Fruit fly (Drosophila melanogaster) whole organism, embryonic: ENCODE results near the gene morgue.

Source experiments
- Asciz ChIP-seq: fragments of 200-800 bp; sonication (Bioruptor generic); optimal IDR thresholded peaks from 2 replicates; lab custom pipeline; 2017; ENCODE audit warnings: missing biosample characterization, mild to moderate bottlenecking, missing genetic modification characterization, missing genetic modification reagents
- CG10209 ChIP-seq: fragments of 200-800 bp; sonication (Bioruptor generic); optimal IDR thresholded peaks from 3 replicates; lab custom pipeline; 2017; ENCODE audit warnings: missing biosample characterization, mild to moderate bottlenecking, missing genetic modification characterization, missing genetic modification reagents
- CG13424 ChIP-seq: fragments of 200-800 bp; sonication (Bioruptor generic); optimal IDR thresholded peaks from 2 replicates; lab custom pipeline; 2019; ENCODE audit warnings: missing biosample characterization, mild to moderate bottlenecking, missing genetic modification characterization, moderate library complexity
- CG15601 ChIP-seq: fragments of 200-800 bp; sonication (Bioruptor generic); optimal IDR thresholded peaks from 3 replicates; lab custom pipeline; 2019; ENCODE audit warnings: missing biosample characterization, mild to moderate bottlenecking, missing genetic modification characterization, moderate library complexity
- CG17361 ChIP-seq: fragments of 200-800 bp; sonication (Bioruptor generic); IDR thresholded peaks from 3 replicates; pipeline ENCODE4 v1.3.6; 2022; ENCODE audit warnings: missing biosample characterization, missing genetic modification characterization
- CG17568 ChIP-seq: fragments of 200-800 bp; sonication (Bioruptor generic); optimal IDR thresholded peaks from 2 replicates; lab custom pipeline; 2018; ENCODE audit warnings: missing biosample characterization, mild to moderate bottlenecking, missing genetic modification characterization, moderate library complexity
- CG17829 ChIP-seq: fragments of 200-800 bp; optimal IDR thresholded peaks from 2 replicates; lab custom pipeline; 2019; ENCODE audit warnings: missing biosample characterization, mild to moderate bottlenecking, missing genetic modification characterization, moderate library complexity
- CG18476 ChIP-seq: fragments of 200-800 bp; sonication (Bioruptor generic); optimal IDR thresholded peaks from 2 replicates; lab custom pipeline; 2016; ENCODE audit warnings: missing biosample characterization, mild to moderate bottlenecking, missing genetic modification characterization
- CG2116 ChIP-seq: fragments of 200-800 bp; sonication (Bioruptor generic); optimal IDR thresholded peaks from 3 replicates; lab custom pipeline; 2018; ENCODE audit warnings: missing biosample characterization, mild to moderate bottlenecking, missing genetic modification characterization
- CG2712 ChIP-seq: fragments of 200-800 bp; optimal IDR thresholded peaks from 3 replicates; lab custom pipeline; 2019; ENCODE audit warnings: missing biosample characterization, mild to moderate bottlenecking, missing genetic modification characterization, moderate library complexity
- CG31441 ChIP-seq: fragments of 200-800 bp; sonication (Bioruptor generic); IDR thresholded peaks from 2 replicates; pipeline ENCODE4 v1.3.6; 2022; ENCODE audit warnings: missing biosample characterization, missing genetic modification characterization
- CG3281 ChIP-seq: fragments of 200-800 bp; sonication (Bioruptor generic); optimal IDR thresholded peaks from 3 replicates; lab custom pipeline; 2017; ENCODE audit warnings: missing biosample characterization, mild to moderate bottlenecking, missing genetic modification characterization
- CG34376 ChIP-seq: fragments of 200-800 bp; sonication (Bioruptor generic); optimal IDR thresholded peaks from 2 replicates; lab custom pipeline; 2018; ENCODE audit warnings: missing biosample characterization, mild to moderate bottlenecking, missing genetic modification characterization
- CG4328 ChIP-seq: fragments of 200-800 bp; sonication (Bioruptor generic); optimal IDR thresholded peaks from 3 replicates; lab custom pipeline; 2017; ENCODE audit warnings: missing biosample characterization, missing genetic modification reagents, missing genetic modification characterization
- CG6175 ChIP-seq: fragments of 200-800 bp; sonication (Bioruptor generic); IDR thresholded peaks from 3 replicates; pipeline ENCODE4 v1.3.6; 2022; ENCODE audit warnings: missing biosample characterization, missing genetic modification characterization
- CG7357 ChIP-seq: fragments of 200-800 bp; sonication (Bioruptor generic); IDR thresholded peaks from 3 replicates; pipeline ENCODE4 v1.3.6; 2022; ENCODE audit warnings: missing biosample characterization, missing genetic modification characterization
- CG7745 ChIP-seq: fragments of 200-800 bp; sonication (Bioruptor generic); optimal IDR thresholded peaks from 2 replicates; lab custom pipeline; 2018; ENCODE audit warnings: missing biosample characterization, mild to moderate bottlenecking, missing genetic modification characterization, moderate library complexity
- CG7963 ChIP-seq: fragments of 200-800 bp; sonication (Bioruptor generic); IDR thresholded peaks from 3 replicates; pipeline ENCODE4 v1.3.6; 2022; ENCODE audit warnings: missing biosample characterization, missing genetic modification characterization; ENCODE audit not compliant: partially characterized antibody
- CG8290 ChIP-seq, 3 experiments: fragments of 200-800 bp; sonication (Bioruptor generic); optimal IDR thresholded peaks; 2 replicates each; lab custom pipeline; 2016 to 2019; ENCODE audit warnings: missing biosample characterization in 3 of 3, missing genetic modification characterization in 3 of 3, mild to moderate bottlenecking in 2 of 3, moderate library complexity in 1 of 3
- CG8359 ChIP-seq: fragments of 200-800 bp; sonication (Bioruptor generic); optimal IDR thresholded peaks from 2 replicates; lab custom pipeline; 2017; ENCODE audit warnings: missing biosample characterization, mild to moderate bottlenecking, missing genetic modification characterization, borderline replicate concordance
- CG9817 ChIP-seq: fragments of 200-800 bp; sonication (Bioruptor generic); optimal IDR thresholded peaks from 2 replicates; lab custom pipeline; 2018; ENCODE audit warnings: missing biosample characterization, mild to moderate bottlenecking, missing genetic modification characterization, moderate library complexity
- Chrac-16 ChIP-seq: fragments of 200-800 bp; sonication (Bioruptor generic); optimal IDR thresholded peaks from 3 replicates; lab custom pipeline; 2016; ENCODE audit warnings: missing biosample characterization, missing genetic modification characterization
- CoRest ChIP-seq: fragments of 200-800 bp; sonication (Bioruptor generic); optimal IDR thresholded peaks from 3 replicates; lab custom pipeline; 2018; ENCODE audit warnings: missing biosample characterization, mild to moderate bottlenecking, missing genetic modification characterization, moderate library complexity
- Dip3 ChIP-seq: fragments of 200-800 bp; sonication (Bioruptor generic); optimal IDR thresholded peaks from 3 replicates; lab custom pipeline; 2016; ENCODE audit warnings: missing biosample characterization, missing genetic modification characterization
- Dp ChIP-seq: fragments of 200-800 bp; sonication (Bioruptor generic); optimal IDR thresholded peaks from 2 replicates; lab custom pipeline; 2018; ENCODE audit warnings: missing biosample characterization, mild to moderate bottlenecking, missing genetic modification characterization, moderate library complexity
- Ets97D ChIP-seq: fragments of 200-800 bp; sonication (Bioruptor generic); optimal IDR thresholded peaks from 3 replicates; lab custom pipeline; 2016; ENCODE audit warnings: missing biosample characterization, missing genetic modification characterization
- Fer2 ChIP-seq: fragments of 200-800 bp; sonication (Bioruptor generic); optimal IDR thresholded peaks from 2 replicates; lab custom pipeline; 2018; ENCODE audit warnings: missing biosample characterization, mild to moderate bottlenecking, missing genetic modification characterization, moderate library complexity
- HHEX ChIP-seq: fragments of 200-800 bp; sonication (Bioruptor generic); optimal IDR thresholded peaks from 3 replicates; lab custom pipeline; 2017; ENCODE audit warnings: missing biosample characterization, mild to moderate bottlenecking, missing genetic modification characterization, missing genetic modification reagents
- HmgZ ChIP-seq: fragments of 200-800 bp; sonication (Bioruptor generic); optimal IDR thresholded peaks from 2 replicates; lab custom pipeline; 2018; ENCODE audit warnings: missing biosample characterization, mild to moderate bottlenecking, missing genetic modification characterization
- MBD-R2 ChIP-seq: fragments of 200-800 bp; sonication (Bioruptor generic); IDR thresholded peaks from 2 replicates; pipeline ENCODE4 v1.3.6; 2022; ENCODE audit warnings: missing biosample characterization, missing genetic modification characterization
- PHDP ChIP-seq: fragments of 200-800 bp; sonication (Bioruptor generic); optimal IDR thresholded peaks from 3 replicates; lab custom pipeline; 2018; ENCODE audit warnings: missing biosample characterization, mild to moderate bottlenecking, missing genetic modification characterization, moderate library complexity
- Rx ChIP-seq: fragments of 200-800 bp; sonication (Bioruptor generic); IDR thresholded peaks from 2 replicates; pipeline ENCODE4 v1.3.6; 2022; ENCODE audit warnings: missing biosample characterization, missing genetic modification characterization
- Sin3A ChIP-seq: fragments of >200 bp; optimal IDR thresholded peaks from 2 replicates; lab custom pipeline; 2018
- Xrp1 ChIP-seq: fragments of 200-800 bp; sonication (Bioruptor generic); IDR thresholded peaks from 2 replicates; pipeline ENCODE4 v1.3.6; 2022; ENCODE audit warnings: missing biosample characterization, missing genetic modification characterization
- ac ChIP-seq: fragments of 200-800 bp; sonication (Bioruptor generic); optimal IDR thresholded peaks from 3 replicates; lab custom pipeline; 2017; ENCODE audit warnings: missing biosample characterization, mild to moderate bottlenecking, missing genetic modification characterization
- aop ChIP-seq: fragments of 200-800 bp; sonication (Bioruptor generic); IDR thresholded peaks from 2 replicates; pipeline ENCODE4 v1.3.6; 2022; ENCODE audit warnings: missing biosample characterization, missing genetic modification characterization
- bsh ChIP-seq, 2 experiments: fragments of 200-800 bp; sonication (Bioruptor generic); optimal IDR thresholded peaks; 2 replicates each; lab custom pipeline; 2017 to 2018; ENCODE audit warnings: mild to moderate bottlenecking in 2 of 2, missing biosample characterization in 2 of 2, missing genetic modification characterization in 2 of 2, moderate library complexity in 1 of 2
- dm ChIP-seq: fragments of 200-800 bp; sonication (Bioruptor generic); optimal IDR thresholded peaks from 3 replicates; lab custom pipeline; 2016; ENCODE audit warnings: missing biosample characterization, missing genetic modification characterization
- dmrt11E ChIP-seq: fragments of 200-800 bp; sonication (Bioruptor generic); optimal IDR thresholded peaks from 3 replicates; lab custom pipeline; 2018; ENCODE audit warnings: missing biosample characterization, mild to moderate bottlenecking, missing genetic modification characterization, moderate library complexity
- dpn ChIP-seq, 2 experiments: fragments of 200-800 bp; sonication (Bioruptor generic); optimal IDR thresholded peaks; 3 replicates each; lab custom pipeline; 2016; ENCODE audit warnings: missing biosample characterization in 2 of 2, missing genetic modification characterization in 2 of 2
- ems ChIP-seq: fragments of 200-800 bp; sonication (Bioruptor generic); optimal IDR thresholded peaks from 3 replicates; lab custom pipeline; 2016; ENCODE audit warnings: missing biosample characterization, missing genetic modification characterization
- fu2 ChIP-seq: fragments of 200-800 bp; sonication (Bioruptor generic); optimal IDR thresholded peaks from 2 replicates; lab custom pipeline; 2016; ENCODE audit warnings: missing biosample characterization, missing genetic modification characterization
- gt ChIP-seq: fragments of 200-800 bp; sonication (Bioruptor generic); IDR thresholded peaks from 2 replicates; pipeline ENCODE4 v1.3.6; 2022; ENCODE audit warnings: missing biosample characterization, missing genetic modification characterization
- lab ChIP-seq: fragments of 200-800 bp; sonication (Bioruptor generic); optimal IDR thresholded peaks from 3 replicates; lab custom pipeline; 2017; ENCODE audit warnings: missing biosample characterization, missing genetic modification characterization, mild to moderate bottlenecking, moderate library complexity, missing genetic modification reagents
- nom ChIP-seq: fragments of 200-800 bp; sonication (Bioruptor generic); optimal IDR thresholded peaks from 2 replicates; lab custom pipeline; 2017; ENCODE audit warnings: missing biosample characterization, missing genetic modification characterization, mild to moderate bottlenecking, moderate library complexity, missing genetic modification reagents
- prd ChIP-seq, 3 experiments: fragments of >200 bp in 2 of 3; fragments of 200-800 bp in 1 of 3; sonication (Bioruptor generic) in 1 of 3; optimal IDR thresholded peaks in 2 of 3; IDR thresholded peaks in 1 of 3; 2 replicates in 2 of 3; 3 replicates in 1 of 3; pipeline versions ENCODE4 v1.3.6 to Lab custom; 2017 to 2022; ENCODE audit warnings: missing biosample characterization in 1 of 3, missing genetic modification characterization in 1 of 3
- slbo ChIP-seq: fragments of 200-800 bp; sonication (Bioruptor generic); IDR thresholded peaks from 2 replicates; pipeline ENCODE4 v1.3.6; 2022; ENCODE audit warnings: missing biosample characterization, missing genetic modification characterization
- vvl ChIP-seq: fragments of 200-800 bp; sonication (Bioruptor generic); IDR thresholded peaks from 2 replicates; pipeline ENCODE4 v1.3.6; 2022; ENCODE audit warnings: missing biosample characterization, missing genetic modification characterization

Gene morgue

dm6 chr2L:4459543-4459942, 15.1 kb upstream of the morgue start, which contains the start of the genes mRpL27 and CG15435 (continued):
- TF ChIP-seq Rx = 0 out of 2 replicates have a peak, but pooled peaks have one; percentile 14
- peak; percentile 55; the same call in 1 of the 2 replicates for TF ChIP-seq slbo
- peak; percentile 24 for TF ChIP-seq dmrt11E
- TF ChIP-seq CG9817 = peak; percentile 38
- TF ChIP-seq dpn (GFP tag; optimal IDR thresholded peaks at IDR 0.05; lab: Kevin White, UChicago) = peak in 1 of 2 experiments; percentile 10
- no peak for TF ChIP-seq CG8359 (GFP tag; lab: Kevin White, UChicago)
- peak; percentile 71 for TF ChIP-seq MBD-R2 (GFP tag; lab: Robert Waterston, UW)
- no peak for TF ChIP-seq CG6175 (GFP tag; lab: Robert Waterston, UW)
- peak; percentile 35 for TF ChIP-seq ems (GFP tag; lab: Kevin White, UChicago)
- TF ChIP-seq nom = peak; percentile 17
- peak; percentile 50 for TF ChIP-seq CG3281 (GFP tag; lab: Kevin White, UChicago)
- TF ChIP-seq CG34376 (GFP tag; lab: Kevin White, UChicago) = peak; percentile 31
- peak; percentile 69 for TF ChIP-seq CG15601 (tag; lab: Kevin White, UChicago)
- no peak for TF ChIP-seq aop
- peak; percentile 98 for TF ChIP-seq CG18476 (GFP tag; lab: Kevin White, UChicago)
- TF ChIP-seq prd (optimal IDR thresholded peaks at IDR 0.05; lab: Kevin White, UChicago) = no peak
- TF ChIP-seq prd (GFP tag; IDR thresholded peaks at IDR 0.05; lab: Robert Waterston, UW) = peak; percentile 28; the same call in 1 of the 3 replicates
- peak in 1 of 2 experiments; percentile 21 for TF ChIP-seq bsh (GFP tag; optimal IDR thresholded peaks at IDR 0.05; lab: Kevin White, UChicago)
- peak; percentile 41 for TF ChIP-seq CG2116 (GFP tag; lab: Kevin White, UChicago)
- TF ChIP-seq lab (GFP tag; lab: Kevin White, UChicago) = peak; percentile 35
- TF ChIP-seq Ets97D (GFP tag; lab: Kevin White, UChicago) = peak; percentile 30
- TF ChIP-seq dm = peak; percentile 3
- peak; percentile 37; the same call in 1 of the 2 replicates for TF ChIP-seq CG31441 (GFP tag; lab: Robert Waterston, UW)
- TF ChIP-seq CG10209 = peak; percentile 7
- peak; percentile 77 for TF ChIP-seq Sin3A (lab: Kevin White, UChicago)
- TF ChIP-seq Asciz (GFP tag; lab: Kevin White, UChicago) = no peak
- TF ChIP-seq vvl (GFP tag; lab: Robert Waterston, UW) = peak; percentile 62
- no peak for TF ChIP-seq gt
- TF ChIP-seq Chrac-16 (GFP tag; lab: Kevin White, UChicago) = peak; percentile 17
- peak; percentile 16 for TF ChIP-seq Fer2 (tag; lab: Kevin White, UChicago)
- no peak for TF ChIP-seq fu2 (GFP tag; lab: Kevin White, UChicago)
- no peak for TF ChIP-seq CG7745
- TF ChIP-seq Dip3 = peak; percentile 30
- no peak for TF ChIP-seq ac (GFP tag; lab: Kevin White, UChicago)
- TF ChIP-seq CG7963 = no peak
- TF ChIP-seq CoRest (tag; lab: Kevin White, UChicago) = peak; percentile 61
- peak; percentile 42 for TF ChIP-seq CG4328
- TF ChIP-seq CG17829 (tag; lab: Kevin White, UChicago) = peak; percentile 59
- TF ChIP-seq CG7357 (GFP tag; lab: Robert Waterston, UW) = 0 out of 3 replicates have a peak, but pooled peaks have one; percentile 23
- TF ChIP-seq HHEX (GFP tag; lab: Kevin White, UChicago) = peak; percentile 34
- TF ChIP-seq Xrp1 = peak; percentile 44; the same call in 1 of the 2 replicates
- peak; percentile 58 for TF ChIP-seq CG13424
- TF ChIP-seq Dp (GFP tag; lab: Kevin White, UChicago) = peak; percentile 13
- TF ChIP-seq PHDP = peak; percentile 45
- peak; percentile 81 for TF ChIP-seq HmgZ
- TF ChIP-seq CG17568 (GFP tag; lab: Kevin White, UChicago) = no peak
- peak; percentile 16 for TF ChIP-seq CG8290 (GFP tag; optimal IDR thresholded peaks at IDR 0.05; lab: Kevin White, UChicago)
- peak in 1 of 2 experiments; percentile 36 for TF ChIP-seq CG8290 (tag; optimal IDR thresholded peaks at IDR 0.05; lab: Kevin White, UChicago)
- peak; percentile 59 for TF ChIP-seq CG2712
- TF ChIP-seq CG17361 (GFP tag; lab: Robert Waterston, UW) = peak; percentile 59; the same call in 1 of the 3 replicates
